Worm (Caenorhabditis elegans): ENCODE measurements around the gene ttr-35.

ttr-35 gene

DNA sequence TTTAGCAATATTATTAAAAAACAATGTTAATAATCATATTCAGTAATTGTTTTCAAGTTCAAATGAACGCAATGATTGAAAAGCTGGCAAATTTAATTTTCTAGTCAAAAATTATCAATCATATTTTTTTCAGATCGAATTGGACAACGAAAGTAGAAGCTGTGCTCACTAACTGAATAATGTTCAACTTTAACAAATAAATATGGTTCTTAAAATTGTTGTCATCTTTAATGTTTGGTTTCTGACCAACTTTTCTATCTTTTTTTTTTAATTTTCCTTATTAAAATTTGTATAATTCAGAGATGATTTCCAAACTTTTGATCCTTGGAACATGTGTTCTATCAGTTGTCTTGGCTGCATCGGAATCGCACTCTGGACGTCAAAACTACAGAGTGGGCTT is at the start of gene ttr-35:
TSS of gene ttr-35 (plus strand) at position 301 of the 400 bp plus-strand sequence.
- TF ChIP-seq him-1 (tag; optimal IDR thresholded peaks at IDR 0.05): no peak
- TF ChIP-seq dao-5 (tag; optimal IDR thresholded peaks at IDR 0.05): no peak
- TF ChIP-seq W03F9.2 (tag; optimal IDR thresholded peaks at IDR 0.05): no peak

ce11 chrX:6462479-6462878 is 49.6 kb upstream of the ttr-35 start:
- TF ChIP-seq him-1 (tag; optimal IDR thresholded peaks at IDR 0.05) (no peak), W03F9.2 (tag; optimal IDR thresholded peaks at IDR 0.05) (no peak), dao-5 (tag; optimal IDR thresholded peaks at IDR 0.05) (no peak)

ce11 chrX:6462995-6463462 is 49.1 kb upstream of the ttr-35 start, which contains the start of gene C15B12.2:
Gene C15B12.2, plus strand, starts transcription at chrX:6463412.
- TF ChIP-seq W03F9.2 (tag; optimal IDR thresholded peaks at IDR 0.05) (no peak), dao-5 (tag; optimal IDR thresholded peaks at IDR 0.05) (no peak), him-1 (tag; optimal IDR thresholded peaks at IDR 0.05) (no peak)

ce11 chrX:6467462-6467861 is 44.6 kb upstream of the ttr-35 start, which contains the start of gene C15B12.3:
Gene C15B12.3, minus strand, starts transcription at chrX:6467562.
- TF ChIP-seq him-1 (tag; optimal IDR thresholded peaks at IDR 0.05) (no peak), dao-5 (tag; optimal IDR thresholded peaks at IDR 0.05) (no peak), W03F9.2 (tag; optimal IDR thresholded peaks at IDR 0.05) (no peak)

DNA sequence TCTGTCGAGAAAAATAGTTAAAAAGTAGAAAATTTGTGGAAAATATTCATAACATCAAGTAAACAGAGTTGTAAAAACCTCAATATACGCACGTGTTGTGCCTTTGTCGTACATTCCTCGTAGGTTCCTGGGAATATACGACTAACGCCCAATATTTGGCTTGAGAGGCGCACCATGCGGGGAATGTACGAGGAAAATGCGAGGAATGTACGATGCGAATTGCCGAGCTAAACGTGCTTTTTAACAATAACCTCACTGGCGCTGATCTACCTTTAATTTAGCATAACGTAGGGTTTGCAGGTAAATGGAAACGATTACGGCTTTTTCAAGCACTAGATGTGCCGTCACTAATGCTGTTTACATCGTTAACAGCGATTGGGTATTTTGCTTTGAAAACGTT is 43.6 kb upstream of the ttr-35 start, which contains the start of gene C15B12.9:
TSS of gene C15B12.9 (plus strand) at position 301 of the 400 bp plus-strand sequence.
- TF ChIP-seq W03F9.2 (tag; optimal IDR thresholded peaks at IDR 0.05) (no peak), him-1 (tag; optimal IDR thresholded peaks at IDR 0.05) (no peak), dao-5 (tag; optimal IDR thresholded peaks at IDR 0.05) (no peak)

DNA sequence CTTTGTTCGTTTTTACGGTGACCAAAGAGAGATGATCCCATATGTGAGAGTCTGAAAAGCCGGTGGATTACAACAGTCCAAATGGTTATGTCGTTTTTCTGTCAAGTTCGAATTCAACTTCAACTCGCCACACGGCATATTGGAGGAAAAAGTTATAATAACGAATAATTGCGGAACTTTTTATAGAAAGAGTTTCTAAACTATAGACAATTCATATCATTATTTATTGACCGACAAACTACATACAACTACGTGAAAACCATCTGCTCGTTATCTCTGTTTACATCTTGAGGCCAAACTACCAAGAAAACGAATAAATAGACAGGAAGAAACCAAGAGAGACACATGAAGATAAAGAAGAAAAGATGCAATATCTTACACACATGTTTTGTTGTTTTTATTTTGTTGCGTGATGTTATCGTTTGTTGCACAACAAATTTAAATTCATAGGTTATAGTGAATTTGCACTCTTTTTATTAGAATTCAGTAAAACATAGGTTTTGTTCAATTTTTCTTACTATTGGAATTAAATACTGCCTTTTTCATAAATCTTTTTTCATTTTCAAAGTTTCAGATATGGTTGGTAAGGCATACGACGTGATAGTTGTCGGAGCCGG is 38.3 kb upstream of the ttr-35 start, which contains the start of the genes C15B12.4 and C15B12.8:
TSS of gene C15B12.4 (minus strand) at position 51 of the 617 bp plus-strand sequence.
TSS of gene C15B12.8 (plus strand) at position 567 of the 617 bp plus-strand sequence.
- TF ChIP-seq W03F9.2 (tag; optimal IDR thresholded peaks at IDR 0.05) (no peak), him-1 (tag; optimal IDR thresholded peaks at IDR 0.05) (no peak), dao-5 (tag; optimal IDR thresholded peaks at IDR 0.05) (no peak)

ce11 chrX:6476540-6476939 is 35.5 kb upstream of the ttr-35 start, which contains the start of gene C15B12.1:
Gene C15B12.1, plus strand, starts transcription at chrX:6476810.
- no peak for TF ChIP-seq W03F9.2 (tag; optimal IDR thresholded peaks at IDR 0.05)
- no peak for TF ChIP-seq him-1 (tag; optimal IDR thresholded peaks at IDR 0.05)
- TF ChIP-seq dao-5 (tag; optimal IDR thresholded peaks at IDR 0.05): no peak

ce11 chrX:6484780-6485179 is 27.3 kb upstream of the ttr-35 start, which contains the start of gene gar-1:
Gene gar-1, minus strand, starts transcription at chrX:6484880.
- TF ChIP-seq him-1 (tag; optimal IDR thresholded peaks at IDR 0.05) (no peak), dao-5 (tag; optimal IDR thresholded peaks at IDR 0.05) (no peak), W03F9.2 (tag; optimal IDR thresholded peaks at IDR 0.05) (no peak)

DNA sequence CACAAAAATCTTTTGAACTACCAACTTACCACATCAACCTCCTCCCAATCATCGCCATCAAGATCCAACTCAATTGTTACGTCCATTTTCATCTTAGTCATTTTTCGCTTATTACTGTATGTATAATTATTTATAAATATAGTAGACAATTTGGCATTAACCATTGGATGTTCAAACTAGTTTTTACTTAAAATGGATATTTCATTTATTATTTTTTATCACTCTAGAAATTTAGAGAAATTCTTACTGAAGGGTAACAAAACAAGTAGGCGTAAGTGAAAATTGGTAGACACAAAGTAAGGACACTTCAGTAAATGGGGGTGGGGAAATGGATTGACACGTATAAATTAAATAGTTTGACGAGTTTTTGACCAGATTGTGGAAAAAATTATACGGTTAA is 12.3 kb upstream of the ttr-35 start, which contains the start of gene actl-1:
TSS of gene actl-1 (minus strand) at position 101 of the 400 bp plus-strand sequence.
- no peak for TF ChIP-seq him-1 (tag; optimal IDR thresholded peaks at IDR 0.05)
- TF ChIP-seq dao-5 (tag; optimal IDR thresholded peaks at IDR 0.05): no peak
- TF ChIP-seq W03F9.2 (tag; optimal IDR thresholded peaks at IDR 0.05): no peak

- TF ChIP-seq W03F9.2 (tag; optimal IDR thresholded peaks at IDR 0.05) (no peak), him-1 (tag; optimal IDR thresholded peaks at IDR 0.05) (no peak), dao-5 (tag; optimal IDR thresholded peaks at IDR 0.05) (no peak)
These were observed 8.9 kb upstream of the ttr-35 start for ce11 chrX:6503148-6503547.

DNA sequence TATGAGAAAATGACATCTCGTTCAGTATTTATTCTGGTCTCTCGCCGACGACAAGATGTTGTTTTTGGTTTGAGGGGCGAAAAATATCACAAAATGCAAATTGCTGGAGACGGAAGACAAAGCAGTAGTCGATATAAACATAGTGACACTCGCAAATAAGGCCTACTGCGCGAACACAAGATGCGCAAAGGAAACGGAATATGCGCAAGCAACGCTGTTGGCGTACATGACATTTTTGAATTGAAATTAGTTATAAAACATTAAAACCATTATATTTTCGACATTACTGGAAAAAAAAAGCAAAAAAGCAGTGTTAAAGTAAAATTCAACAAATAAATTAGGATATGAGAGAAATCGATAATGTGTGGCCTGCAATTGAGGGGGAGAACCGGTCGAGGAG is 7.1 kb upstream of the ttr-35 start, which contains the start of gene cdf-1:
TSS of gene cdf-1 (minus strand) at position 136 of the 400 bp plus-strand sequence.
- TF ChIP-seq W03F9.2 (tag; optimal IDR thresholded peaks at IDR 0.05) (no peak), him-1 (tag; optimal IDR thresholded peaks at IDR 0.05) (no peak), dao-5 (tag; optimal IDR thresholded peaks at IDR 0.05) (no peak)

ce11 chrX:6505662-6506061 is 6.4 kb upstream of the ttr-35 start, which contains the start of gene glr-8:
Gene glr-8, plus strand, starts transcription at chrX:6505980.
- TF ChIP-seq him-1 (tag; optimal IDR thresholded peaks at IDR 0.05): no peak
- no peak for TF ChIP-seq W03F9.2 (tag; optimal IDR thresholded peaks at IDR 0.05)
- no peak for TF ChIP-seq dao-5 (tag; optimal IDR thresholded peaks at IDR 0.05)

DNA sequence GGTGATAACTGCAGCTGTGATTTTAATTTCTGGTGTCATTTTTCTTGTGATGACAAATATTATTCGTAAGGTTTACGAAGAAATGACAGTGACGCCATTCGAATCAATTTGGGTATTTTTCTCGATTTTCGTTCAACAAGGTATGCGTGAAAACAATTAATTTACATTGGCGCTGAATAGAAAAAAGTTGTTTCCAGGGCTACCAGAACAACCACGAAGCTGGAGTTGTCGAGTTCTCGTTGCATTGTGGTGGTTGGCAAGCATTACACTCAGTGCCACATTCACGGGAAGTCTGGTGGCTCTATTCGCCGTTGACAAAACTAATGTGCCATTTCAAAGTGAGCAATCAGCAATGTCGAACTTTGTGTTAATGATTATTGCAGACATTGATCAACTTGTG is 4.4 kb upstream of the ttr-35 start:
- no peak for TF ChIP-seq dao-5 (tag; optimal IDR thresholded peaks at IDR 0.05)
- TF ChIP-seq W03F9.2 (tag; optimal IDR thresholded peaks at IDR 0.05): no peak
- no peak for TF ChIP-seq him-1 (tag; optimal IDR thresholded peaks at IDR 0.05)

DNA sequence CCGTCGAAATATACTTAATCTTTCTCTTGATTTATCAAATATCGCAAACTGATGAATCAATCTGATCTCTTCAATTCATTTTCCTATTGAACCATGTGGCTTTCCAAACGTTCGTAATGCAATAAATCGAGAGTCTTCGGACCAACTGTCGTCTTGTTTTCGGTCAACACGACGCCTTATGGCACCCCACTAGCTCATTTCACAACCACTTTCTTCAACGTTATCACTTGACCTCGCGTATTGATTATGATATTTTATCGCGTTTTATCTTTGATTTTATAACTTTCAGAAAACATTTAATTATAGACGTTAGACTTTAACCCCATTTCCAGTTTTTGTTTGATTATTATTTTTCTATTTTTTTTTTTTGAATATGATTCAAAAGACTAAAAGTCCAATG is 2.3 kb upstream of the ttr-35 start:
- TF ChIP-seq W03F9.2 (tag; optimal IDR thresholded peaks at IDR 0.05) (no peak), him-1 (tag; optimal IDR thresholded peaks at IDR 0.05) (no peak), dao-5 (tag; optimal IDR thresholded peaks at IDR 0.05) (no peak)

All from whole organism, L4/young adult.